Worm (Caenorhabditis elegans) whole organism, mixed stage, embryonic: ENCODE results near the gene F29A7.4.

Source experiments
- bed-3 ChIP-seq: fragments of 200-800 bp; sonication (Bioruptor generic); optimal IDR thresholded peaks from 3 replicates; lab custom pipeline; 2018; ENCODE audit warnings: mild to moderate bottlenecking, missing genetic modification characterization, moderate library complexity, missing compliant biosample characterization
- ceh-83 ChIP-seq: fragments of 200-800 bp; sonication (Bioruptor generic); optimal IDR thresholded peaks from 2 replicates; lab custom pipeline; 2018; ENCODE audit warnings: mild to moderate bottlenecking, missing genetic modification characterization, missing compliant biosample characterization
- ces-1 ChIP-seq: fragments of 150-350 bp; optimal IDR thresholded peaks from 2 replicates; lab custom pipeline; 2014; ENCODE audit warnings: missing biosample characterization, missing genetic modification reagents, missing genetic modification characterization
- lin-13 ChIP-seq: fragments of 150-350 bp; optimal IDR thresholded peaks from 2 replicates; lab custom pipeline; 2014; ENCODE audit warnings: missing biosample characterization, missing genetic modification characterization
- mls-2 ChIP-seq: sonication (generic microtip); optimal IDR thresholded peaks from 2 replicates; lab custom pipeline; 2016; ENCODE audit warnings: mild to moderate bottlenecking, missing genetic modification characterization, moderate library complexity, missing compliant biosample characterization
- nhr-12 ChIP-seq: fragments of 150-350 bp; optimal IDR thresholded peaks from 2 replicates; lab custom pipeline; 2014; ENCODE audit warnings: missing biosample characterization, missing genetic modification characterization
- nhr-76 ChIP-seq: sonication (generic microtip); optimal IDR thresholded peaks from 2 replicates; lab custom pipeline; 2017; ENCODE audit warnings: missing biosample characterization, missing genetic modification characterization
- snpc-4 ChIP-seq: fragments of 150-350 bp; optimal IDR thresholded peaks from 2 replicates; lab custom pipeline; 2014; ENCODE audit warnings: missing biosample characterization, missing genetic modification characterization
- tbx-8 ChIP-seq: fragments of 200-800 bp; sonication (Bioruptor generic); optimal IDR thresholded peaks from 2 replicates; lab custom pipeline; 2018; ENCODE audit warnings: mild to moderate bottlenecking, missing genetic modification characterization, moderate library complexity, missing compliant biosample characterization
- ztf-11 ChIP-seq: fragments of 150-350 bp; optimal IDR thresholded peaks from 2 replicates; lab custom pipeline; 2014; ENCODE audit warnings: missing biosample characterization, missing genetic modification characterization

- TF ChIP-seq mls-2 (tag; lab: Kevin White, UChicago) = no peak
- no peak for TF ChIP-seq snpc-4 (tag; lab: Kevin White, UChicago)
- no peak for TF ChIP-seq ceh-83
- TF ChIP-seq bed-3 = no peak
- TF ChIP-seq lin-13 (tag; lab: Kevin White, UChicago) = no peak
- no peak for TF ChIP-seq nhr-12 (tag; lab: Kevin White, UChicago)
- TF ChIP-seq ces-1 (GFP tag; lab: Kevin White, UChicago) = no peak
- TF ChIP-seq nhr-76 (tag; lab: Kevin White, UChicago) = no peak
- TF ChIP-seq tbx-8 = no peak
- TF ChIP-seq ztf-11 = no peak
These were observed 50.9 kb downstream of the F29A7.4 start, which contains the start of gene nhr-119 for ce11 chrII:2800550-2801233.
